Worm (Caenorhabditis elegans) whole organism, L4/young adult: Measurements from ENCODE around the gene T05A7.12.

ENCODE experiments used
- W03F9.2 ChIP-seq: fragments of 150-350 bp; optimal IDR thresholded peaks from 2 replicates; lab custom pipeline; 2014; ENCODE audit warnings: missing biosample characterization, missing genetic modification characterization
- dao-5 ChIP-seq: sonication (generic microtip); optimal IDR thresholded peaks from 2 replicates; lab custom pipeline; 2016; ENCODE audit warnings: missing genotype, missing genetic modification characterization, moderate library complexity, missing compliant biosample characterization
- him-1 ChIP-seq: sonication (generic microtip); optimal IDR thresholded peaks from 2 replicates; lab custom pipeline; 2016; ENCODE audit warnings: missing genotype, missing genetic modification reagents, missing genetic modification characterization, missing compliant biosample characterization

DNA sequence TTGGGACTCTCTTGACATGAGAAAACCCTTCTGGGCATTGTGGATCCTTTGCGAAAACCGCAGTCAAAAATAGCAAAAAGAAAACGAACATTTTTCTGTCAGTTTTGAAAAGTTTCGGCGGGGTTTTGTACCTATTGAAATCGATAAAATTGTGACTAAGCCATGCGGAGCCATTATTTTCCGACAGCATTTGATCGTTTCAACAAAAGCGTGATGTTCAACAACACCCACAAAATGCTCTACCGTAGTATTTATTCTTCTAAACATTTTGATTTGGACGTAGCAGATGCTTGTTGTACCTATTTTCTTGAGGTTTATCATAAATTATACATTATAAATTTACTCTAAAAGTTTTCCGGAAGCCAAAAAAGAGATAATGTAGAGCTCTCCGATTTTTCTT is 46.6 kb downstream of the T05A7.12 start, which contains the start of gene clec-136:
- TF ChIP-seq him-1 (tag; lab: Kevin White, UChicago) (no peak), W03F9.2 (no peak), dao-5 (tag; lab: Kevin White, UChicago) (no peak)
